Fruit fly (Drosophila melanogaster) whole organism, prepupa: Measurements from ENCODE around the gene T48.

Experiments used
- CG7368 ChIP-seq: fragments of 200-800 bp; sonication (Bioruptor generic); optimal IDR thresholded peaks from 3 replicates; lab custom pipeline; 2016; ENCODE audit warnings: missing biosample characterization, missing genetic modification characterization
- ss ChIP-seq, 2 experiments: fragments of 200-800 bp; sonication (Bioruptor generic); optimal IDR thresholded peaks; 2 replicates in 1 of 2; 3 replicates in 1 of 2; lab custom pipeline; 2017 to 2018; ENCODE audit warnings: mild to moderate bottlenecking in 2 of 2, missing biosample characterization in 2 of 2, missing genetic modification characterization in 2 of 2, moderate library complexity in 1 of 2
- vri ChIP-seq: fragments of 200-800 bp; sonication (Bioruptor generic); optimal IDR thresholded peaks from 3 replicates; lab custom pipeline; 2016; ENCODE audit warnings: missing biosample characterization, mild to moderate bottlenecking, missing genetic modification characterization

DNA sequence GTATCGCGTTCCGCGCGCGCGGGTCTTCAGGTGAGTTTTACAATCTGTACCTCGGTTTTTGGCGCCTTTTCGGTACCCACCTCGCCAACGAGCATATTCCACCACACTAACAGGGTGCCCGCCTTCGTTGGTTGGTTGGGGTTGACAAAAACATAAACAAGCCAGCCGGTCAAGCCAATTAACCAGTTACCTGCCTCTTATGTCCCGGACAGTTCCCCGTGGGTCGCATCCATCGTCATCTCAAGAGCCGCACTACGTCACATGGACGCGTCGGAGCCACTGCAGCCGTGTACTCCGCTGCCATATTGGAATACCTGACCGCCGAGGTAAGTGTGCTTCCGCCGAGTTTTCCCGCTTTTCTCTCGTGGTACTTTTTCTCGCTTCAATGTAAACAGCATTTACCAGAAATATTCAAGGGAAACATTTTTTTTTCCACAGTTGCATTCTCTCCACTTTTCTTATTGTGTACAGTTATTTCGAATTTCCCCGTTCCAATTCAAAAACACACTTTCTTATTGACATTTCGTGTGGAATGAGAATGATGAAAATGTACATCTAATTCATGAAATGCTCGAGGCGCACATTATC lies 14.0 kb upstream of the T48 start:
- TF ChIP-seq vri (GFP tag; lab: Kevin White, UChicago) (no peak), CG7368 (GFP tag; lab: Kevin White, UChicago) (no peak), ss (GFP tag; optimal IDR thresholded peaks at IDR 0.05; lab: Kevin White, UChicago) (no peak)
